Fruit fly (Drosophila melanogaster) whole organism, embryonic: Measurements from ENCODE around the gene CG4455.

Experiments used
- CG10147 ChIP-seq: fragments of 200-800 bp; sonication (Bioruptor generic); optimal IDR thresholded peaks from 2 replicates; lab custom pipeline; 2019; ENCODE audit warnings: missing biosample characterization, mild to moderate bottlenecking, missing genetic modification characterization, moderate library complexity
- CG11504 ChIP-seq: fragments of 200-800 bp; sonication (Bioruptor generic); optimal IDR thresholded peaks from 3 replicates; lab custom pipeline; 2019; ENCODE audit warnings: missing biosample characterization, mild to moderate bottlenecking, missing genetic modification characterization, moderate library complexity
- CG12659 ChIP-seq: fragments of 200-800 bp; sonication (Bioruptor generic); optimal IDR thresholded peaks from 3 replicates; lab custom pipeline; 2017; ENCODE audit warnings: mild to moderate bottlenecking, missing biosample characterization, missing genetic modification reagents, missing genetic modification characterization
- CG13287 ChIP-seq: fragments of 200-800 bp; sonication (Bioruptor generic); IDR thresholded peaks from 2 replicates; pipeline ENCODE4 v1.3.6; 2022; ENCODE audit warnings: missing biosample characterization, missing genetic modification characterization; ENCODE audit not compliant: partially characterized antibody
- CG14965 ChIP-seq: fragments of 200-800 bp; sonication (Bioruptor generic); optimal IDR thresholded peaks from 2 replicates; lab custom pipeline; 2016; ENCODE audit warnings: missing biosample characterization, missing genetic modification characterization, borderline replicate concordance
- CG16779 ChIP-seq: fragments of 200-800 bp; sonication (Bioruptor generic); IDR thresholded peaks from 2 replicates; pipeline ENCODE4 v1.3.6; 2022; ENCODE audit warnings: missing biosample characterization, missing genetic modification characterization
- CG16813 ChIP-seq: fragments of 200-800 bp; sonication (Bioruptor generic); IDR thresholded peaks from 3 replicates; pipeline ENCODE4 v1.3.6; 2022; ENCODE audit warnings: missing biosample characterization, missing genetic modification characterization; ENCODE audit not compliant: partially characterized antibody
- CG17361 ChIP-seq: fragments of 200-800 bp; sonication (Bioruptor generic); IDR thresholded peaks from 3 replicates; pipeline ENCODE4 v1.3.6; 2022; ENCODE audit warnings: missing biosample characterization, missing genetic modification characterization
- CG17385 ChIP-seq: fragments of 200-800 bp; sonication (Bioruptor generic); optimal IDR thresholded peaks from 3 replicates; lab custom pipeline; 2018; ENCODE audit warnings: missing biosample characterization, mild to moderate bottlenecking, missing genetic modification characterization
- CG17612 ChIP-seq: fragments of 200-800 bp; sonication (Bioruptor generic); IDR thresholded peaks from 2 replicates; pipeline ENCODE4 v1.3.6; 2022; ENCODE audit warnings: missing biosample characterization, missing genetic modification characterization
- CG1832 ChIP-seq: fragments of 200-800 bp; sonication (Bioruptor generic); optimal IDR thresholded peaks from 2 replicates; lab custom pipeline; 2017; ENCODE audit warnings: missing biosample characterization, mild to moderate bottlenecking, missing genetic modification characterization, inconsistent platforms
- CG18599 ChIP-seq: fragments of 200-800 bp; sonication (Bioruptor generic); optimal IDR thresholded peaks from 3 replicates; lab custom pipeline; 2017; ENCODE audit warnings: missing biosample characterization, missing genetic modification characterization, mild to moderate bottlenecking, moderate library complexity, missing genetic modification reagents
- CG2875 ChIP-seq: fragments of 200-800 bp; sonication (Bioruptor generic); optimal IDR thresholded peaks from 2 replicates; lab custom pipeline; 2017; ENCODE audit warnings: missing biosample characterization, mild to moderate bottlenecking, missing genetic modification characterization, missing genetic modification reagents
- CG30431 ChIP-seq: fragments of 200-800 bp; sonication (Bioruptor generic); optimal IDR thresholded peaks from 2 replicates; lab custom pipeline; 2017; ENCODE audit warnings: missing biosample characterization, missing genetic modification characterization
- CG42726 ChIP-seq: fragments of 200-800 bp; sonication (Bioruptor generic); IDR thresholded peaks from 2 replicates; pipeline ENCODE4 v1.3.6; 2022; ENCODE audit warnings: missing biosample characterization, missing genetic modification characterization; ENCODE audit not compliant: partially characterized antibody
- CG5180 ChIP-seq: fragments of 200-800 bp; sonication (Bioruptor generic); optimal IDR thresholded peaks from 3 replicates; lab custom pipeline; 2017; ENCODE audit warnings: missing biosample characterization, missing genetic modification characterization, mild to moderate bottlenecking, moderate library complexity, missing genetic modification reagents
- CG6175 ChIP-seq: fragments of 200-800 bp; sonication (Bioruptor generic); IDR thresholded peaks from 3 replicates; pipeline ENCODE4 v1.3.6; 2022; ENCODE audit warnings: missing biosample characterization, missing genetic modification characterization
- CG7271 ChIP-seq: fragments of 200-800 bp; sonication (Bioruptor generic); optimal IDR thresholded peaks from 2 replicates; lab custom pipeline; 2018; ENCODE audit warnings: missing biosample characterization, mild to moderate bottlenecking, missing genetic modification characterization, moderate library complexity
- CG7372 ChIP-seq: fragments of 200-800 bp; sonication (Bioruptor generic); IDR thresholded peaks from 2 replicates; pipeline ENCODE4 v1.3.6; 2022; ENCODE audit warnings: missing biosample characterization, missing genetic modification characterization
- CG8281 ChIP-seq: fragments of 200-800 bp; sonication (Bioruptor generic); optimal IDR thresholded peaks from 2 replicates; lab custom pipeline; 2018; ENCODE audit warnings: missing biosample characterization, mild to moderate bottlenecking, missing genetic modification characterization, moderate library complexity
- CG8765 ChIP-seq: fragments of 200-800 bp; sonication (Bioruptor generic); IDR thresholded peaks from 2 replicates; pipeline ENCODE4 v1.3.6; 2022; ENCODE audit warnings: missing biosample characterization, missing genetic modification characterization
- CrebB ChIP-seq: fragments of 200-800 bp; sonication (Bioruptor generic); optimal IDR thresholded peaks from 3 replicates; lab custom pipeline; 2018; ENCODE audit warnings: missing biosample characterization, mild to moderate bottlenecking, missing genetic modification characterization
- Dll ChIP-seq: fragments of 200-800 bp; sonication (Bioruptor generic); IDR thresholded peaks from 4 replicates; pipeline ENCODE4 v1.3.6; 2022; ENCODE audit warnings: missing biosample characterization, missing genetic modification characterization; ENCODE audit not compliant: partially characterized antibody
- Ets97D ChIP-seq: fragments of 200-800 bp; sonication (Bioruptor generic); optimal IDR thresholded peaks from 3 replicates; lab custom pipeline; 2016; ENCODE audit warnings: missing biosample characterization, missing genetic modification characterization
- Hey ChIP-seq: fragments of 200-800 bp; sonication (Bioruptor generic); optimal IDR thresholded peaks from 3 replicates; lab custom pipeline; 2018; ENCODE audit warnings: missing biosample characterization, mild to moderate bottlenecking, missing genetic modification characterization
- Lhr ChIP-seq: fragments of 200-800 bp; sonication (Bioruptor generic); optimal IDR thresholded peaks from 3 replicates; lab custom pipeline; 2017; ENCODE audit warnings: mild to moderate bottlenecking, missing biosample characterization, missing genetic modification reagents, missing genetic modification characterization
- Mad ChIP-seq: fragments of 200-800 bp; sonication (Bioruptor generic); optimal IDR thresholded peaks from 2 replicates; lab custom pipeline; 2016; ENCODE audit warnings: missing biosample characterization, missing genetic modification characterization
- Meics ChIP-seq: fragments of 200-800 bp; sonication (Bioruptor generic); optimal IDR thresholded peaks from 2 replicates; lab custom pipeline; 2017; ENCODE audit warnings: missing biosample characterization, mild to moderate bottlenecking, missing genetic modification characterization
- Mes4 ChIP-seq: fragments of 200-800 bp; sonication (Bioruptor generic); optimal IDR thresholded peaks from 2 replicates; lab custom pipeline; 2016; ENCODE audit warnings: missing biosample characterization, missing genetic modification characterization
- NFAT ChIP-seq: fragments of 200-800 bp; sonication (Bioruptor generic); IDR thresholded peaks from 2 replicates; pipeline ENCODE4 v1.3.6; 2022; ENCODE audit warnings: missing biosample characterization, missing genetic modification characterization
- Sry-β ChIP-seq: fragments of 200-800 bp; sonication (Bioruptor generic); optimal IDR thresholded peaks from 2 replicates; lab custom pipeline; 2018; ENCODE audit warnings: missing biosample characterization, mild to moderate bottlenecking, missing genetic modification characterization, moderate library complexity
- Usf ChIP-seq: fragments of 200-800 bp; sonication (Bioruptor generic); optimal IDR thresholded peaks from 2 replicates; lab custom pipeline; 2017; ENCODE audit warnings: missing genotype, missing biosample characterization, missing genetic modification characterization
- chn ChIP-seq: fragments of 200-800 bp; sonication (Bioruptor generic); optimal IDR thresholded peaks from 2 replicates; lab custom pipeline; 2016; ENCODE audit warnings: missing biosample characterization, missing genetic modification characterization
- crol ChIP-seq: fragments of 200-800 bp; sonication (Bioruptor generic); IDR thresholded peaks from 2 replicates; pipeline ENCODE4 v1.3.6; 2022; ENCODE audit warnings: missing biosample characterization, missing genetic modification characterization
- danr ChIP-seq: fragments of 200-800 bp; sonication (Bioruptor generic); IDR thresholded peaks from 2 replicates; pipeline ENCODE4 v1.3.6; 2022; ENCODE audit warnings: missing biosample characterization, missing genetic modification characterization
- fd3F ChIP-seq: fragments of 200-800 bp; sonication (Bioruptor generic); optimal IDR thresholded peaks from 2 replicates; lab custom pipeline; 2018; ENCODE audit warnings: missing biosample characterization, mild to moderate bottlenecking, missing genetic modification characterization, moderate library complexity
- inv ChIP-seq: fragments of 200-800 bp; sonication (Bioruptor generic); IDR thresholded peaks from 2 replicates; pipeline ENCODE4 v1.3.6; 2022; ENCODE audit warnings: missing biosample characterization, missing genetic modification characterization; ENCODE audit not compliant: partially characterized antibody
- jing ChIP-seq: fragments of 200-800 bp; sonication (Bioruptor generic); optimal IDR thresholded peaks from 2 replicates; lab custom pipeline; 2018; ENCODE audit warnings: missing biosample characterization, mild to moderate bottlenecking, missing genetic modification characterization
- ken ChIP-seq: fragments of 200-800 bp; sonication (Bioruptor generic); IDR thresholded peaks from 3 replicates; pipeline ENCODE4 v1.3.6; 2022; ENCODE audit warnings: missing biosample characterization, missing genetic modification characterization
- klu ChIP-seq: fragments of 200-800 bp; sonication (Bioruptor generic); IDR thresholded peaks from 2 replicates; pipeline ENCODE4 v1.3.6; 2022; ENCODE audit warnings: missing biosample characterization, missing genetic modification characterization
- pum ChIP-seq: fragments of 200-800 bp; sonication (Bioruptor generic); optimal IDR thresholded peaks from 2 replicates; lab custom pipeline; 2016; ENCODE audit warnings: missing biosample characterization, missing genetic modification characterization
- pzg ChIP-seq: fragments of 200-800 bp; sonication (Bioruptor generic); optimal IDR thresholded peaks from 3 replicates; lab custom pipeline; 2018; ENCODE audit warnings: missing biosample characterization, mild to moderate bottlenecking, missing genetic modification characterization, moderate library complexity
- sc ChIP-seq, 3 experiments: fragments of >200 bp in 2 of 3; fragments of 200-800 bp in 1 of 3; sonication (Bioruptor generic) in 1 of 3; optimal IDR thresholded peaks; 2 replicates in 2 of 3; 3 replicates in 1 of 3; lab custom pipeline; 2017; ENCODE audit warnings: mild to moderate bottlenecking in 1 of 3, missing biosample characterization in 1 of 3, missing genetic modification characterization in 1 of 3, missing genetic modification reagents in 1 of 3
- sima ChIP-seq: fragments of 200-800 bp; sonication (Bioruptor generic); optimal IDR thresholded peaks from 2 replicates; lab custom pipeline; 2016; ENCODE audit warnings: missing biosample characterization, missing genetic modification characterization
- slbo ChIP-seq: fragments of 200-800 bp; sonication (Bioruptor generic); IDR thresholded peaks from 2 replicates; pipeline ENCODE4 v1.3.6; 2022; ENCODE audit warnings: missing biosample characterization, missing genetic modification characterization
- slou ChIP-seq: fragments of 200-800 bp; sonication (Bioruptor generic); optimal IDR thresholded peaks from 3 replicates; lab custom pipeline; 2016; ENCODE audit warnings: missing biosample characterization, missing genetic modification characterization
- ssp ChIP-seq: fragments of 200-800 bp; sonication (Bioruptor generic); IDR thresholded peaks from 2 replicates; pipeline ENCODE4 v1.3.6; 2022; ENCODE audit warnings: missing biosample characterization, missing genetic modification characterization
- ttk ChIP-seq: fragments of 200-800 bp; sonication (Bioruptor generic); IDR thresholded peaks from 2 replicates; pipeline ENCODE4 v2.1.2; 2022; ENCODE audit warnings: missing biosample characterization, missing genetic modification characterization

Gene CG4455

DNA sequence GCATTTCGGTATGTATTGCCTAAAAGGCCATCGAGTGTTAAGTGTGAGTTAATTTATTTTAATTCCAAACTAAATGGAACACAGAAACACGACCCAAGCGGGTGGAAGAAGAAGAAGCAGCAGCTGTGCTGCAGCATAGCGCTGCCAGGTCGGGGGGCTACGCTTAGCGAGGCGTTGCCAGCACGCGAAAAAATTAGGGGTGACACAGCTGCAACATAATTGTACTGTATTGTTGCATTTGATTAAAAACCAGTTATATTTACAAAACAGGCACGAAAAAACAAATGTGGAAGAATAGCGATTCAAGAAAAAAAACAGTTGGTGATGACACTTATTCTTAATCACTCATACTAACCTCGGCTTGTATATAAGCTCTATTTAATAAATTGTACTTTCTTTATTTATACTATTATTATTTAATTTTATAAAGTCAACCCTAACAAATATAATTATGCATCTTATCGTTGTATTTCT lies 2.5 kb upstream of the CG4455 start (continued):
- no peak for TF ChIP-seq Lhr (GFP tag; lab: Kevin White, UChicago)
- peak; percentile 75 for TF ChIP-seq chn (GFP tag; lab: Kevin White, UChicago)
- TF ChIP-seq crol, result peak; percentile 27; the same call in 1 of the 2 replicates
- TF ChIP-seq CG16813 (GFP tag; lab: Robert Waterston, UW), result peak; percentile 41; the same call in 2 of the 3 replicates
- peak; percentile 68 for TF ChIP-seq fd3F
- TF ChIP-seq Usf, result peak; percentile 30
- no peak for TF ChIP-seq CG2875 (GFP tag; lab: Kevin White, UChicago)
- TF ChIP-seq slbo (GFP tag; lab: Robert Waterston, UW), result peak; percentile 91
- TF ChIP-seq CG17385 (GFP tag; lab: Kevin White, UChicago), result peak; percentile 98
- TF ChIP-seq CG6175 (GFP tag; lab: Robert Waterston, UW), result peak; percentile 75
- TF ChIP-seq CG1832 (GFP tag; lab: Kevin White, UChicago), result no peak
- no peak for TF ChIP-seq CG11504 (tag; lab: Kevin White, UChicago)
- TF ChIP-seq sima (GFP tag; lab: Kevin White, UChicago), result no peak
- TF ChIP-seq CG30431 (GFP tag; lab: Kevin White, UChicago), result peak; percentile 49
- TF ChIP-seq Mes4 (GFP tag; lab: Kevin White, UChicago), result no peak
- peak; percentile 74 for TF ChIP-seq slou (GFP tag; lab: Kevin White, UChicago)
- TF ChIP-seq CG10147 (GFP tag; lab: Kevin White, UChicago), result no peak
- peak; percentile 11 for TF ChIP-seq Sry-β (GFP tag; lab: Kevin White, UChicago)
- no peak for TF ChIP-seq sc (optimal IDR thresholded peaks at IDR 0.05; lab: Kevin White, UChicago)
- TF ChIP-seq sc (GFP tag; optimal IDR thresholded peaks at IDR 0.05; lab: Kevin White, UChicago), result no peak
- peak; percentile 43 for TF ChIP-seq Mad (GFP tag; lab: Kevin White, UChicago)
- TF ChIP-seq CG5180, result no peak
- TF ChIP-seq CG42726 (GFP tag; lab: Robert Waterston, UW), result 0 out of 2 replicates have a peak, but pooled peaks have one; percentile 21
- peak; percentile 53 for TF ChIP-seq pum (GFP tag; lab: Kevin White, UChicago)
- TF ChIP-seq NFAT (GFP tag; lab: Robert Waterston, UW), result peak; percentile 85
- TF ChIP-seq CG7372 (GFP tag; lab: Robert Waterston, UW), result peak; percentile 47; the same call in 1 of the 2 replicates
- 0 out of 2 replicates have a peak, but pooled peaks have one; percentile 50 for TF ChIP-seq CG8765 (GFP tag; lab: Robert Waterston, UW)
- peak; percentile 46; the same call in 1 of the 2 replicates for TF ChIP-seq CG17612
- TF ChIP-seq CG17361 (GFP tag; lab: Robert Waterston, UW), result no peak; the same call in 2 of the 3 replicates
- no peak for TF ChIP-seq CG7271 (tag; lab: Kevin White, UChicago)
- TF ChIP-seq CG18599 (GFP tag; lab: Kevin White, UChicago), result peak; percentile 76
- TF ChIP-seq klu (GFP tag; lab: Robert Waterston, UW), result peak; percentile 70; the same call in 1 of the 2 replicates
- TF ChIP-seq CG13287 (GFP tag; lab: Robert Waterston, UW), result peak; percentile 68
- peak; percentile 64; the same call in 1 of the 2 replicates for TF ChIP-seq CG16779 (GFP tag; lab: Robert Waterston, UW)
- TF ChIP-seq Hey (tag; lab: Kevin White, UChicago), result no peak
- peak; percentile 95 for TF ChIP-seq CG14965
- peak; percentile 44 for TF ChIP-seq Ets97D (GFP tag; lab: Kevin White, UChicago)
- peak; percentile 34 for TF ChIP-seq jing
- peak; percentile 3 for TF ChIP-seq CrebB (tag; lab: Kevin White, UChicago)
- peak; percentile 65 for TF ChIP-seq ssp
- no peak for TF ChIP-seq danr (GFP tag; lab: Robert Waterston, UW)
- peak; percentile 38; the same call in 1 of the 2 replicates for TF ChIP-seq ttk (GFP tag; lab: Robert Waterston, UW)
- peak; percentile 66 for TF ChIP-seq pzg (GFP tag; lab: Kevin White, UChicago)
- TF ChIP-seq CG12659, result peak; percentile 84
- peak; percentile 70; the same call in 3 of the 4 replicates for TF ChIP-seq Dll (GFP tag; lab: Robert Waterston, UW)
- TF ChIP-seq CG8281 (tag; lab: Kevin White, UChicago), result peak; percentile 45
- peak; percentile 55 for TF ChIP-seq inv (GFP tag; lab: Robert Waterston, UW)
- peak; percentile 79; the same call in 2 of the 3 replicates for TF ChIP-seq ken (GFP tag; lab: Robert Waterston, UW)
- peak; percentile 79 for TF ChIP-seq Meics (GFP tag; lab: Kevin White, UChicago)
